Fruit fly (Drosophila melanogaster) whole organism, embryonic: Measurements from ENCODE around the gene CG2533.
A peak's percentile ranks its signal among the peaks of the same experiment; 100 is the strongest.

Source experiments
- Ada2b ChIP-seq: fragments of 200-800 bp; sonication (Bioruptor generic); IDR thresholded peaks from 2 replicates; pipeline ENCODE4 v1.3.6; 2022; ENCODE audit warnings: missing biosample characterization, missing genetic modification characterization
- Aef1 ChIP-seq: fragments of 200-800 bp; sonication (Bioruptor generic); IDR thresholded peaks from 3 replicates; pipeline ENCODE4 v1.3.6; 2022; ENCODE audit warnings: missing biosample characterization, missing genetic modification characterization
- CG10267 ChIP-seq: fragments of 200-800 bp; sonication (Bioruptor generic); optimal IDR thresholded peaks from 2 replicates; lab custom pipeline; 2018; ENCODE audit warnings: missing biosample characterization, mild to moderate bottlenecking, missing genetic modification characterization, moderate library complexity
- CG10366 ChIP-seq: fragments of 200-800 bp; sonication (Bioruptor generic); IDR thresholded peaks from 2 replicates; pipeline ENCODE4 v1.3.6; 2022; ENCODE audit warnings: missing biosample characterization, missing genetic modification characterization
- CG10543 ChIP-seq: fragments of 200-800 bp; sonication (Bioruptor generic); optimal IDR thresholded peaks from 3 replicates; lab custom pipeline; 2017; ENCODE audit warnings: missing biosample characterization, mild to moderate bottlenecking, missing genetic modification characterization, moderate library complexity
- CG11093 ChIP-seq: fragments of 200-800 bp; sonication (Bioruptor generic); IDR thresholded peaks from 3 replicates; pipeline ENCODE4 v1.3.6; 2022; ENCODE audit warnings: missing biosample characterization, missing genetic modification characterization
- CG11398 ChIP-seq: fragments of 200-800 bp; sonication (Bioruptor generic); optimal IDR thresholded peaks from 2 replicates; lab custom pipeline; 2016; ENCODE audit warnings: missing biosample characterization, missing genetic modification characterization
- CG11723 ChIP-seq: fragments of 200-800 bp; sonication (Bioruptor generic); optimal IDR thresholded peaks from 2 replicates; lab custom pipeline; 2017; ENCODE audit warnings: missing biosample characterization, mild to moderate bottlenecking, missing genetic modification characterization
- CG1233 ChIP-seq: fragments of 200-800 bp; sonication (Bioruptor generic); optimal IDR thresholded peaks from 4 replicates; lab custom pipeline; 2018; ENCODE audit warnings: missing biosample characterization, mild to moderate bottlenecking, missing genetic modification characterization
- CG15073 ChIP-seq: fragments of 200-800 bp; sonication (Bioruptor generic); optimal IDR thresholded peaks from 2 replicates; lab custom pipeline; 2016; ENCODE audit warnings: missing biosample characterization, missing genetic modification characterization
- CG18764 ChIP-seq: fragments of 200-800 bp; sonication (Bioruptor generic); optimal IDR thresholded peaks from 3 replicates; lab custom pipeline; 2016; ENCODE audit warnings: missing biosample characterization, missing genetic modification characterization
- CG2120 ChIP-seq: fragments of 200-800 bp; sonication (Bioruptor generic); optimal IDR thresholded peaks from 3 replicates; lab custom pipeline; 2016; ENCODE audit warnings: missing biosample characterization, missing genetic modification characterization
- CG2678 ChIP-seq: fragments of 200-800 bp; sonication (Bioruptor generic); optimal IDR thresholded peaks from 3 replicates; lab custom pipeline; 2019; ENCODE audit warnings: missing biosample characterization, mild to moderate bottlenecking, missing genetic modification characterization, moderate library complexity
- CG31365 ChIP-seq: fragments of 200-800 bp; sonication (Bioruptor generic); optimal IDR thresholded peaks from 2 replicates; lab custom pipeline; 2018; ENCODE audit warnings: missing biosample characterization, mild to moderate bottlenecking, missing genetic modification characterization
- CG32532 ChIP-seq: fragments of 200-800 bp; sonication (Bioruptor generic); IDR thresholded peaks from 2 replicates; pipeline ENCODE4 v1.3.6; 2022; ENCODE audit warnings: missing biosample characterization, missing genetic modification characterization
- CG4820 ChIP-seq: fragments of 200-800 bp; sonication (Bioruptor generic); optimal IDR thresholded peaks from 3 replicates; lab custom pipeline; 2016; ENCODE audit warnings: missing biosample characterization, missing genetic modification characterization
- CG6654 ChIP-seq: fragments of 200-800 bp; sonication (Bioruptor generic); optimal IDR thresholded peaks from 2 replicates; lab custom pipeline; 2017; ENCODE audit warnings: missing biosample characterization, mild to moderate bottlenecking, missing genetic modification characterization
- CG8359 ChIP-seq: fragments of 200-800 bp; sonication (Bioruptor generic); optimal IDR thresholded peaks from 2 replicates; lab custom pipeline; 2017; ENCODE audit warnings: missing biosample characterization, mild to moderate bottlenecking, missing genetic modification characterization, borderline replicate concordance
- CG8765 ChIP-seq: fragments of 200-800 bp; sonication (Bioruptor generic); IDR thresholded peaks from 2 replicates; pipeline ENCODE4 v1.3.6; 2022; ENCODE audit warnings: missing biosample characterization, missing genetic modification characterization
- CG9215 ChIP-seq: fragments of 200-800 bp; sonication (Bioruptor generic); IDR thresholded peaks from 2 replicates; pipeline ENCODE4 v1.3.6; 2022; ENCODE audit warnings: missing biosample characterization, missing genetic modification characterization
- D ChIP-seq, 2 experiments: fragments of 200-800 bp in 1 of 2; fragments of >200 bp in 1 of 2; sonication (Bioruptor generic) in 1 of 2; optimal IDR thresholded peaks; 2 replicates in 1 of 2; 3 replicates in 1 of 2; lab custom pipeline; 2017; ENCODE audit warnings: mild to moderate bottlenecking in 1 of 2, missing biosample characterization in 1 of 2, missing genetic modification characterization in 1 of 2, missing genetic modification reagents in 1 of 2
- Dek ChIP-seq: fragments of 200-800 bp; sonication (Bioruptor generic); optimal IDR thresholded peaks from 3 replicates; lab custom pipeline; 2019; ENCODE audit warnings: missing biosample characterization, mild to moderate bottlenecking, missing genetic modification characterization, moderate library complexity
- Eip74EF ChIP-seq, 2 experiments: fragments of 200-800 bp in 1 of 2; fragments of >200 bp in 1 of 2; sonication (Bioruptor generic) in 1 of 2; optimal IDR thresholded peaks; 2 replicates each; lab custom pipeline; 2017 to 2019; ENCODE audit warnings: missing biosample characterization in 2 of 2, missing genetic modification characterization in 2 of 2, mild to moderate bottlenecking in 1 of 2, moderate library complexity in 1 of 2
- Fer2 ChIP-seq: fragments of 200-800 bp; sonication (Bioruptor generic); optimal IDR thresholded peaks from 2 replicates; lab custom pipeline; 2018; ENCODE audit warnings: missing biosample characterization, mild to moderate bottlenecking, missing genetic modification characterization, moderate library complexity
- Fer3 ChIP-seq: fragments of 200-800 bp; sonication (Bioruptor generic); optimal IDR thresholded peaks from 2 replicates; lab custom pipeline; 2018; ENCODE audit warnings: missing biosample characterization, mild to moderate bottlenecking, missing genetic modification characterization, moderate library complexity
- HLH3B ChIP-seq: fragments of 200-800 bp; sonication (Bioruptor generic); IDR thresholded peaks from 2 replicates; pipeline ENCODE4 v1.3.6; 2022; ENCODE audit warnings: missing biosample characterization, missing genetic modification characterization
- Hmr ChIP-seq: fragments of 200-800 bp; sonication (Bioruptor generic); optimal IDR thresholded peaks from 3 replicates; lab custom pipeline; 2017; ENCODE audit warnings: mild to moderate bottlenecking, missing biosample characterization, missing genetic modification reagents, missing genetic modification characterization
- Hr39 ChIP-seq: fragments of >200 bp; optimal IDR thresholded peaks from 2 replicates; lab custom pipeline; 2017
- Max ChIP-seq: fragments of 200-800 bp; sonication (Bioruptor generic); optimal IDR thresholded peaks from 2 replicates; lab custom pipeline; 2016; ENCODE audit warnings: missing biosample characterization, mild to moderate bottlenecking, missing genetic modification characterization
- Myb ChIP-seq: fragments of 200-800 bp; sonication (Bioruptor generic); optimal IDR thresholded peaks from 2 replicates; lab custom pipeline; 2016; ENCODE audit warnings: missing biosample characterization, missing genetic modification characterization
- Opbp ChIP-seq: fragments of 200-800 bp; sonication (Bioruptor generic); IDR thresholded peaks from 3 replicates; pipeline ENCODE4 v1.3.6; 2022; ENCODE audit warnings: missing biosample characterization, missing genetic modification characterization; ENCODE audit not compliant: partially characterized antibody
- Ptx1 ChIP-seq: fragments of 200-800 bp; sonication (Bioruptor generic); IDR thresholded peaks from 2 replicates; pipeline ENCODE4 v1.3.6; 2022; ENCODE audit warnings: missing biosample characterization, missing genetic modification characterization
- Rfx ChIP-seq: fragments of 200-800 bp; sonication (Bioruptor generic); IDR thresholded peaks from 2 replicates; pipeline ENCODE4 v1.3.6; 2022; ENCODE audit warnings: missing biosample characterization, missing genetic modification characterization
- Ssrp ChIP-seq: fragments of 200-800 bp; sonication (Bioruptor generic); optimal IDR thresholded peaks from 2 replicates; lab custom pipeline; 2018; ENCODE audit warnings: missing biosample characterization, mild to moderate bottlenecking, missing genetic modification characterization, moderate library complexity
- Usf ChIP-seq: fragments of 200-800 bp; sonication (Bioruptor generic); optimal IDR thresholded peaks from 2 replicates; lab custom pipeline; 2017; ENCODE audit warnings: missing genotype, missing biosample characterization, missing genetic modification characterization
- ab ChIP-seq: fragments of 200-800 bp; sonication (Bioruptor generic); optimal IDR thresholded peaks from 2 replicates; lab custom pipeline; 2016; ENCODE audit warnings: missing biosample characterization, missing genetic modification characterization
- aop ChIP-seq: fragments of 200-800 bp; sonication (Bioruptor generic); IDR thresholded peaks from 2 replicates; pipeline ENCODE4 v1.3.6; 2022; ENCODE audit warnings: missing biosample characterization, missing genetic modification characterization
- bcd ChIP-seq: fragments of 200-800 bp; sonication (Bioruptor generic); optimal IDR thresholded peaks from 2 replicates; lab custom pipeline; 2017; ENCODE audit warnings: missing biosample characterization, mild to moderate bottlenecking, missing genetic modification characterization
- crol ChIP-seq: fragments of 200-800 bp; sonication (Bioruptor generic); IDR thresholded peaks from 2 replicates; pipeline ENCODE4 v1.3.6; 2022; ENCODE audit warnings: missing biosample characterization, missing genetic modification characterization
- dan ChIP-seq: fragments of 200-800 bp; sonication (Bioruptor generic); IDR thresholded peaks from 2 replicates; pipeline ENCODE4 v1.3.6; 2022; ENCODE audit warnings: missing biosample characterization, missing genetic modification characterization
- gro ChIP-seq: fragments of 200-800 bp; sonication (Bioruptor generic); optimal IDR thresholded peaks from 2 replicates; lab custom pipeline; 2016; ENCODE audit warnings: missing biosample characterization, missing genetic modification characterization
- lilli ChIP-seq: fragments of 200-800 bp; sonication (Bioruptor generic); optimal IDR thresholded peaks from 3 replicates; lab custom pipeline; 2016; ENCODE audit warnings: missing biosample characterization, missing genetic modification characterization
- mld ChIP-seq: fragments of 200-800 bp; sonication (Bioruptor generic); IDR thresholded peaks from 3 replicates; pipeline ENCODE4 v1.3.6; 2022; ENCODE audit warnings: missing biosample characterization, missing genetic modification characterization; ENCODE audit not compliant: partially characterized antibody
- odd ChIP-seq: fragments of 200-800 bp; sonication (Bioruptor generic); optimal IDR thresholded peaks from 2 replicates; lab custom pipeline; 2017; ENCODE audit warnings: missing biosample characterization, mild to moderate bottlenecking, missing genetic modification characterization
- prd ChIP-seq, 3 experiments: fragments of >200 bp in 2 of 3; fragments of 200-800 bp in 1 of 3; sonication (Bioruptor generic) in 1 of 3; optimal IDR thresholded peaks in 2 of 3; IDR thresholded peaks in 1 of 3; 2 replicates in 2 of 3; 3 replicates in 1 of 3; pipeline versions ENCODE4 v1.3.6 to Lab custom; 2017 to 2022; ENCODE audit warnings: missing biosample characterization in 1 of 3, missing genetic modification characterization in 1 of 3
- sc ChIP-seq, 3 experiments: fragments of >200 bp in 2 of 3; fragments of 200-800 bp in 1 of 3; sonication (Bioruptor generic) in 1 of 3; optimal IDR thresholded peaks; 2 replicates in 2 of 3; 3 replicates in 1 of 3; lab custom pipeline; 2017; ENCODE audit warnings: mild to moderate bottlenecking in 1 of 3, missing biosample characterization in 1 of 3, missing genetic modification characterization in 1 of 3, missing genetic modification reagents in 1 of 3
- stc ChIP-seq: fragments of 200-800 bp; sonication (Bioruptor generic); IDR thresholded peaks from 2 replicates; pipeline ENCODE4 v1.3.6; 2022; ENCODE audit warnings: missing biosample characterization, missing genetic modification characterization
- toy ChIP-seq: fragments of 200-800 bp; sonication (Bioruptor generic); IDR thresholded peaks from 2 replicates; pipeline ENCODE4 v1.3.6; 2022; ENCODE audit warnings: missing biosample characterization, missing genetic modification characterization
- zf30C ChIP-seq: fragments of 200-800 bp; sonication (Bioruptor generic); optimal IDR thresholded peaks from 3 replicates; lab custom pipeline; 2018; ENCODE audit warnings: missing biosample characterization, mild to moderate bottlenecking, missing genetic modification characterization

The CG2533 gene

DNA sequence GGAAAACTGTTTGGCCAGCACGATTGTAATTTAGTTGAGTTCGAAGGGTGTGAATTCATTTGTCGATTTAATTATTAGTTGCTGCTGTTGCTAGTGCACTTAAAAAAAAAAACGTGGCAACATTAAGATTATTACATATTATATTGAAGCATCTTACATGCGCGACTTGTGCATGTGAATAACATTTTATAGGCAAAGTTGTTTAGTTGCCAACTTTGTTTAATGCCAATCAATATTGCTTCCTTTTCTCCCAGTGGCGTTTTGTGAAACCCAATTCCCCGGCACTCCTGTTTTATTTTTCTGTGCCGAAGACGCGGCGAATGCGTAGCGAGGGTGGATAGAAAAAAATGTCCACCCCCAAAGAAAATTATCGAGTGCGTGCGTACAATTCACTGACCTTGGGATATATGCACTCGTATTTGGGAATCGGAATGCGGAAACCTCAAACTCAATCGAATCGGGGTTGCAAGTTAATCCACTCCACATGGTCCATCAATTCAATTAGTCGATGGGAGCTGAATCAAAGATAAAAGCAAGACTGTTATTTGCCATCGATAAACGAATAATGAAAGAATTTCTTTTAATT, 25.1 kb upstream of the CG2533 start (continued):
- no peak for TF ChIP-seq Dek (tag; lab: Kevin White, UChicago)
- TF ChIP-seq lilli (GFP tag; lab: Kevin White, UChicago), result peak; percentile 44
- peak; percentile 24 for TF ChIP-seq odd (GFP tag; lab: Kevin White, UChicago)
- TF ChIP-seq Myb, result no peak
- TF ChIP-seq Eip74EF (GFP tag; optimal IDR thresholded peaks at IDR 0.05; lab: Kevin White, UChicago), result peak in 1 of 2 experiments; percentile 1
- TF ChIP-seq Ada2b (GFP tag; lab: Robert Waterston, UW), result peak; percentile 54
- no peak for TF ChIP-seq toy
- peak; percentile 28 for TF ChIP-seq CG11723 (GFP tag; lab: Kevin White, UChicago)
- no peak for TF ChIP-seq Aef1 (GFP tag; lab: Robert Waterston, UW)
- TF ChIP-seq CG31365 (tag; lab: Kevin White, UChicago), result no peak
- no peak for TF ChIP-seq Hmr
- peak; percentile 52 for TF ChIP-seq CG4820 (GFP tag; lab: Kevin White, UChicago)
- TF ChIP-seq prd (optimal IDR thresholded peaks at IDR 0.05; lab: Kevin White, UChicago), result no peak
- TF ChIP-seq prd (GFP tag; IDR thresholded peaks at IDR 0.05; lab: Robert Waterston, UW), result peak; percentile 74
- TF ChIP-seq CG2120 (GFP tag; lab: Kevin White, UChicago), result peak; percentile 19
- no peak for TF ChIP-seq Hr39 (lab: Kevin White, UChicago)
- peak; percentile 59 for TF ChIP-seq HLH3B (GFP tag; lab: Robert Waterston, UW)
- peak; percentile 34; the same call in 1 of the 2 replicates for TF ChIP-seq Rfx
- TF ChIP-seq zf30C, result peak; percentile 70
- no peak for TF ChIP-seq Usf (GFP tag; lab: Kevin White, UChicago)
- no peak for TF ChIP-seq crol
- peak; percentile 34; the same call in 1 of the 2 replicates for TF ChIP-seq CG32532 (GFP tag; lab: Robert Waterston, UW)
- TF ChIP-seq bcd (GFP tag; lab: Kevin White, UChicago), result peak; percentile 29
- TF ChIP-seq CG6654, result no peak
- no peak for TF ChIP-seq mld (GFP tag; lab: Robert Waterston, UW)
- TF ChIP-seq CG10267 (tag; lab: Kevin White, UChicago), result peak; percentile 66
- TF ChIP-seq CG1233 (GFP tag; lab: Kevin White, UChicago), result peak; percentile 3
- no peak for TF ChIP-seq D (optimal IDR thresholded peaks at IDR 0.05; lab: Kevin White, UChicago)
- TF ChIP-seq D (GFP tag; optimal IDR thresholded peaks at IDR 0.05; lab: Kevin White, UChicago), result peak; percentile 73
- no peak for TF ChIP-seq dan (GFP tag; lab: Robert Waterston, UW)
- TF ChIP-seq CG10543 (GFP tag; lab: Kevin White, UChicago), result no peak
- TF ChIP-seq Max (GFP tag; lab: Kevin White, UChicago), result peak; percentile 20
- peak; percentile 19; the same call in 1 of the 2 replicates for TF ChIP-seq CG10366
- TF ChIP-seq Ssrp (tag; lab: Kevin White, UChicago), result peak; percentile 65
- TF ChIP-seq CG18764 (GFP tag; lab: Kevin White, UChicago), result peak; percentile 3
- TF ChIP-seq Ptx1 (GFP tag; lab: Robert Waterston, UW), result peak; percentile 44; the same call in 1 of the 2 replicates
- no peak for TF ChIP-seq ab (GFP tag; lab: Kevin White, UChicago)
- TF ChIP-seq CG11398, result no peak
- TF ChIP-seq sc (optimal IDR thresholded peaks at IDR 0.05; lab: Kevin White, UChicago), result no peak
- peak; percentile 52 for TF ChIP-seq sc (GFP tag; optimal IDR thresholded peaks at IDR 0.05; lab: Kevin White, UChicago)
- TF ChIP-seq CG8765 (GFP tag; lab: Robert Waterston, UW), result no peak; the same call in 1 of the 2 replicates
- no peak for TF ChIP-seq aop (GFP tag; lab: Robert Waterston, UW)
- peak; percentile 60 for TF ChIP-seq CG2678 (tag; lab: Kevin White, UChicago)
- TF ChIP-seq Fer2 (tag; lab: Kevin White, UChicago), result no peak
- TF ChIP-seq CG8359 (GFP tag; lab: Kevin White, UChicago), result peak; percentile 23
- TF ChIP-seq Opbp (GFP tag; lab: Robert Waterston, UW), result no peak
- TF ChIP-seq CG11093, result peak; percentile 19; the same call in 1 of the 3 replicates
- no peak for TF ChIP-seq Fer3 (tag; lab: Kevin White, UChicago)
- no peak for TF ChIP-seq gro (GFP tag; lab: Kevin White, UChicago)
- TF ChIP-seq CG15073 (GFP tag; lab: Kevin White, UChicago), result no peak
- no peak for TF ChIP-seq stc (GFP tag; lab: Robert Waterston, UW)
- TF ChIP-seq CG9215 (GFP tag; lab: Robert Waterston, UW), result no peak
